Fruit fly (Drosophila melanogaster): ENCODE data around the gene CG13066.

DNA sequence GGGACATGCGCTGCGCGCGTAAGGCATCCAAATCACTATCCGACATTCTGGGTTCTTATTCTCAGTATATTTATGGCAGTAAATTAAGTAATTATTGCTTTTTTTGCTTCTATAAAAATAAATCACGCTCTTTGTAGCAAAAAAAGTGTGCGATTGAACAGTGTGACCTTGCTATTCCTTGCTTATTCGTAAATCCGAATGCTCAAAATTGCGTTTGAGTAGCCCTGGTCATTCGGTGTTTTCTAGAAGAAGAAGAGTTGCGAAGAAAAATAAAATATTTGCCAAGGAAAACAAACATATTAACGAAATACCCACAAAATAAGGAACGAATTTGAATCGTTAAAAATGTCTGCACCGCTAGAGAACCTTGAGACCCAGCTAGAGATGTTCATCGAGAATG is 40.9 kb upstream of the CG13066 start, which contains the start of the genes PDCD-5 and MED10:
- no peak for TF ChIP-seq Jra (GFP tag; optimal IDR thresholded peaks at IDR 0.05)
- TF ChIP-seq fru (GFP tag; optimal IDR thresholded peaks at IDR 0.05): no peak
- no peak for TF ChIP-seq ey (GFP tag; optimal IDR thresholded peaks at IDR 0.05)
- TF ChIP-seq CG9705 (GFP tag; optimal IDR thresholded peaks at IDR 0.05): no peak
- TF ChIP-seq br (GFP tag; optimal IDR thresholded peaks at IDR 0.05): no peak
- TF ChIP-seq Abd-B (GFP tag; optimal IDR thresholded peaks at IDR 0.05): no peak
- no peak for TF ChIP-seq woc (GFP tag; optimal IDR thresholded peaks at IDR 0.05)
- TF ChIP-seq pan (optimal IDR thresholded peaks at IDR 0.05): no peak
- TF ChIP-seq foxo (GFP tag; optimal IDR thresholded peaks at IDR 0.05): no peak
- TF ChIP-seq dmrt93B (GFP tag; optimal IDR thresholded peaks at IDR 0.05): no peak
- TF ChIP-seq Dfd (GFP tag; optimal IDR thresholded peaks at IDR 0.05): no peak
